Worm (Caenorhabditis elegans) whole organism, L4/young adult: ENCODE data around the gene sth-1.

Experiments used
- W03F9.2 ChIP-seq: fragments of 150-350 bp; optimal IDR thresholded peaks from 2 replicates; lab custom pipeline; 2014; ENCODE audit warnings: missing biosample characterization, missing genetic modification characterization
- dao-5 ChIP-seq: sonication (generic microtip); optimal IDR thresholded peaks from 2 replicates; lab custom pipeline; 2016; ENCODE audit warnings: missing genotype, missing genetic modification characterization, moderate library complexity, missing compliant biosample characterization
- him-1 ChIP-seq: sonication (generic microtip); optimal IDR thresholded peaks from 2 replicates; lab custom pipeline; 2016; ENCODE audit warnings: missing genotype, missing genetic modification reagents, missing genetic modification characterization, missing compliant biosample characterization

sth-1 gene

ce11 chrV:8025259-8025658 lies 26.7 kb upstream of the sth-1 start:
- no peak for TF ChIP-seq him-1 (tag; lab: Kevin White, UChicago)
- no peak for TF ChIP-seq W03F9.2 (tag; lab: Kevin White, UChicago)
- no peak for TF ChIP-seq dao-5 (tag; lab: Kevin White, UChicago)

- TF ChIP-seq dao-5 (tag; lab: Kevin White, UChicago) (no peak), W03F9.2 (tag; lab: Kevin White, UChicago) (no peak), him-1 (tag; lab: Kevin White, UChicago) (no peak)
Observed at ce11 chrV:8026343-8026742, 25.6 kb upstream of the sth-1 start, which contains the start of gene F43H9.4. Gene F43H9.4 (plus strand): TSS chrV:8026708.

DNA sequence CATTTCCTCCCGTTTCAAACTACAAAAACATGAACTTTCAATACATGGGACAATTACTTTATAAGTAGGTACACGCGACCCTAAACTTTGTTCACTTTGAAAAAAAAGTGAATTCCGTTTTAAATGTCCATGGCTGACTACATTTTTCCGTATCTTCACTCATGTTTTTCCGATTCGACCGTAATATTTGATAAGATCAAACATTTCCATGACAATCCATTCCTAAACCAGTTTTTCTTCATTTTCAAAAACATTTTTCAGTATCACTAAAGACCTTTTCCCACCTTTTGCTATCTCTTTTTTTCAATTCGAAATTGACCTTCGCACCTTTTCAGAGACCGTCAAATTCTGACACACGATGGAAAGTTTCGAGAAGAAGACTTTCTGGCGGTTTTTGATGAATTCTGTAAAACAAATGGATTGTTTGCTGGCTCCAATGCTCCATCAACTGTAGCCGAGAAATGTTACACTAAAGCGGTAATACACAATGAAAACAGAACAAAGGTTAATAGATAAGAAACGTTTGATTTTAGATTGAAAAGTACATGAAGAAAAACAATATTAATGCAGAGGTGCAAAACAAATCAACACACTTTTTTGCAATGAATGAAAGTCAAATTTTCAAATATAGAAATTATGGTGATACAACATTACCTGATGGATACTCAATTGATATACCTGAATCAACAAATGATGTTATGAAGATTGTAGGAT lies 24.4 kb upstream of the sth-1 start:
- no peak for TF ChIP-seq him-1 (tag; lab: Kevin White, UChicago)
- no peak for TF ChIP-seq W03F9.2 (tag; lab: Kevin White, UChicago)
- TF ChIP-seq dao-5 (tag; lab: Kevin White, UChicago), result no peak

DNA sequence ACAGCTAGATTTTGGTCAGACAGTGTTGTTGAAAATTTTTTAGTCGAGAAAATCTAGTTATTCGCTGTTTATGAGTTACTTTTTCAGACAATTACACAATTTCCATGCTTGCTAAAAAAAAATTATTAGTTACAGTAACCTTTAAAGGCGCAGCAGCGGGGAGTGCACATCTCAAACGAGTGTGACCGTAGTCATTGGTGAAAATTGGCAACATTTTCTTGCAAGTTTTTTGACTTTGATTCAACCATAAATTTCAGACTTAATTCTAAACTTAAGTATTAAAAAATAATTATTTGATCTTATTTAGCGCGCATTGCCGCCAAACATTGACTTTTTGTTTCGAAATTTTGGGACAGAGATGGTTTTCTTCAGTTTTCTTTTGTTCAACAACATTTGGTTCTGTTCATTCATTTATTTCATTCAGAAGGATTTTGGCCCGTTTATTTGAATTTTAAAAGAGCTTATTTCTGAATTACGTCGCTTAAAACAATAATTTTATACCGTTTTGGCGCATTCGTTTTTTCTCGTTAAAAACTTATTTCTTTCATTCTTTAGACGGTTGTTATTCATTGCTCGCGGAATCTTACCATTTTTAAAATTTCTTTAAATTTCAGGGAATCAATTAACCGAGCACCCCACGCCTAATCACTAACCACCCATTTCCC lies 23.0 kb upstream of the sth-1 start, which contains the start of gene oma-2:
oma-2 (plus strand) TSS at position 615 of the 665 bp plus-strand sequence.
- no peak for TF ChIP-seq him-1 (tag; lab: Kevin White, UChicago)
- no peak for TF ChIP-seq W03F9.2 (tag; lab: Kevin White, UChicago)
- no peak for TF ChIP-seq dao-5 (tag; lab: Kevin White, UChicago)

DNA sequence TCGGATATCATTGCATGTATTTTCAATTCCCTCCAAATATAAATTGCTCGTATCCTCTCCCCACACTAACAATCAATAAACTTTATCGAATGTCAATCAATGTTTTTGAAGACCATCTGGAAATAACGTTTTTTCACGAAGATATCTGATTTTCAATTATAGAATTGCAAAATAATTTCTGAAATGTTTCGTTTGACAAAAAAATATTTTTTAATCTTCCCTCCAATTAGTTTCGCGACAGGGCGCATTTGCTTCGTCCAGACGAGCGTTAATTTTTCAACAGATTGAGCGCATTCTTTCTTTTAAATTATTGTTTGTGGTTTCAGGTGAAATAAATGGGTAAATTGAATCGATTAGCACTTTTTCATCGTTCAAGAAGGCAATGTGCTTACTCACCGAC lies 20.8 kb upstream of the sth-1 start, which contains the start of gene vars-1:
vars-1 (plus strand) TSS at position 291 of the 400 bp plus-strand sequence.
- no peak for TF ChIP-seq W03F9.2 (tag; lab: Kevin White, UChicago)
- TF ChIP-seq dao-5 (tag; lab: Kevin White, UChicago), result no peak
- TF ChIP-seq him-1 (tag; lab: Kevin White, UChicago), result no peak

DNA sequence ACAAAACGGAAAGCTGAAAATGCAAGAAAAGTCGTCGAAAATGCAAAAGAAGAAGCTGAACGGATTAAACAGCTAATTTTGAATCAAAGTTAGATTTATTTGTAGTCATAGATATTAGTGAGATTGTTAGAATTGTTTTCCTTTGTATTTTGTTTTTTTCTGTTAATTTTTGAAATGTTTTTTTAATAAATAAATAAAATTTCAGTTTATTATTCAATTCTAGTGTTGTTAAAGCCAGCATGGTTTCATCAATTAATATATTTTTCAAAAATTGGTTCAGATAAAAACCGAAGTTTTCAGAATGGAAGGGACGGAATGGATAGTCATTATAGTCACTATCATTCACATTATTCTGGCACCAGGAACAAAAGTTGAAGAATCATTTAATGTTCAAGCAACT lies 17.1 kb upstream of the sth-1 start, which contains the start of gene algn-12:
algn-12 (plus strand) TSS at position 301 of the 400 bp plus-strand sequence.
- TF ChIP-seq dao-5 (tag; lab: Kevin White, UChicago) (no peak), W03F9.2 (tag; lab: Kevin White, UChicago) (no peak), him-1 (tag; lab: Kevin White, UChicago) (no peak)

ce11 chrV:8035947-8036346 lies 16.0 kb upstream of the sth-1 start, which contains the start of gene ZC513.14:
Gene ZC513.14 (minus strand): TSS chrV:8036047.
- TF ChIP-seq dao-5 (tag; lab: Kevin White, UChicago), result no peak
- TF ChIP-seq him-1 (tag; lab: Kevin White, UChicago), result no peak
- no peak for TF ChIP-seq W03F9.2 (tag; lab: Kevin White, UChicago)

- TF ChIP-seq W03F9.2 (tag; lab: Kevin White, UChicago) (no peak), him-1 (tag; lab: Kevin White, UChicago) (no peak), dao-5 (tag; lab: Kevin White, UChicago) (no peak)
Observed at ce11 chrV:8039085-8039525, 12.8 kb upstream of the sth-1 start.

DNA sequence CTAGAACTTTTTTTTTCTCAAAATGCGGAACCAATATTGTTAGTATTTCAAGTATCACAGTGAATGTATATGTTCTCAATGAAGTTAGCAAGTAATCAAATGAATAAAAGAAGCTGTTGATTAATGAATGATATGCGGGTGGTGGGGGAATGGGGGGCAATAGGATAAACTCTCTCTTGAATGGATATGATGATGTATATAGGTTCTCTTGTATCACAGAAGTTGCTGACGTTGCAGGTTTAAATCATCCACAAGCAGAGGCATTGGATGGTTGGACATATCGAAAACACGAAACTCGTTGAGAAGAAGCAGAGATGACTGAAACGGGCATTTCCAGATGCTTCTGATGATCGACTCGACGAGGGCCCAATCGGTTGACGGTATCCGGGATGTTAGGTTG lies 12.3 kb upstream of the sth-1 start:
- TF ChIP-seq dao-5 (tag; lab: Kevin White, UChicago) (no peak), him-1 (tag; lab: Kevin White, UChicago) (no peak), W03F9.2 (tag; lab: Kevin White, UChicago) (no peak)

- TF ChIP-seq dao-5 (tag; lab: Kevin White, UChicago) (no peak), him-1 (tag; lab: Kevin White, UChicago) (no peak), W03F9.2 (tag; lab: Kevin White, UChicago) (no peak)
Observed at ce11 chrV:8040247-8041084, 11.5 kb upstream of the sth-1 start.

ce11 chrV:8041336-8041868 lies 10.5 kb upstream of the sth-1 start:
- no peak for TF ChIP-seq him-1 (tag; lab: Kevin White, UChicago)
- TF ChIP-seq dao-5 (tag; lab: Kevin White, UChicago), result no peak
- no peak for TF ChIP-seq W03F9.2 (tag; lab: Kevin White, UChicago)

- TF ChIP-seq W03F9.2 (tag; lab: Kevin White, UChicago) (no peak), him-1 (tag; lab: Kevin White, UChicago) (no peak), dao-5 (tag; lab: Kevin White, UChicago) (no peak)
Observed at ce11 chrV:8043664-8044063, 8.3 kb upstream of the sth-1 start.
